Worm (Caenorhabditis elegans) whole organism, L4 larva: ENCODE measurements around the gene pgp-13.

Experiments
- ceh-20 ChIP-seq: fragments of 200-800 bp; sonication (Bioruptor generic); IDR thresholded peaks from 2 replicates; pipeline ENCODE4 v1.3.6; 2022; ENCODE audit warnings: missing genetic modification reagents, missing genetic modification characterization, missing compliant biosample characterization
- ceh-82 ChIP-seq: sonication (generic microtip); optimal IDR thresholded peaks from 2 replicates; lab custom pipeline; 2017; ENCODE audit warnings: missing biosample characterization, missing genetic modification characterization
- dmd-6 ChIP-seq: fragments of 200-800 bp; sonication (Bioruptor generic); IDR thresholded peaks from 2 replicates; pipeline ENCODE4 v1.3.6; 2022; ENCODE audit warnings: missing genetic modification reagents, missing genetic modification characterization, missing compliant biosample characterization
- mxl-3 ChIP-seq: fragments of 200-800 bp; sonication (Bioruptor generic); optimal IDR thresholded peaks from 2 replicates; lab custom pipeline; 2018; ENCODE audit warnings: mild to moderate bottlenecking, missing genetic modification characterization, missing compliant biosample characterization
- nhr-25 ChIP-seq: sonication (generic microtip); optimal IDR thresholded peaks from 2 replicates; lab custom pipeline; 2017; ENCODE audit warnings: missing genetic modification characterization, mild to moderate bottlenecking, missing compliant biosample characterization, antibody characterized with exemption, moderate library complexity, borderline replicate concordance; ENCODE audit not compliant: insufficient read depth
- nhr-6 ChIP-seq: fragments of 150-350 bp; optimal IDR thresholded peaks from 2 replicates; lab custom pipeline; 2014; ENCODE audit warnings: missing biosample characterization, missing genetic modification characterization
- unc-130 ChIP-seq: sonication (generic microtip); optimal IDR thresholded peaks from 2 replicates; lab custom pipeline; 2016; ENCODE audit warnings: missing genetic modification reagents, missing genetic modification characterization, missing compliant biosample characterization
- zag-1 ChIP-seq: fragments of 150-350 bp; optimal IDR thresholded peaks from 2 replicates; lab custom pipeline; 2014; ENCODE audit warnings: missing biosample characterization, missing genetic modification characterization

ce11 chrX:12761778-12762177, 23.2 kb downstream of the pgp-13 start, which contains the start of gene cept-1:
- 0 out of 2 replicates have a peak, but pooled peaks have one; percentile 4 for TF ChIP-seq dmd-6 (GFP tag; lab: Robert Waterston, UW)
- no peak for TF ChIP-seq unc-130 (GFP tag; lab: Kevin White, UChicago)
- no peak for TF ChIP-seq zag-1 (tag; lab: Kevin White, UChicago)
- no peak for TF ChIP-seq ceh-82 (tag; lab: Kevin White, UChicago)
- TF ChIP-seq mxl-3 (GFP tag; lab: Kevin White, UChicago), result no peak
- no peak for TF ChIP-seq nhr-25 (tag; lab: Kevin White, UChicago)
- TF ChIP-seq ceh-20 (GFP tag; lab: Robert Waterston, UW), result no peak
- TF ChIP-seq nhr-6, result no peak
